Worm (Caenorhabditis elegans): ENCODE results near the gene set-23.

set-23 gene

ce11 chrIV:1595802-1596201 lies 5.7 kb upstream of the set-23 start, which contains the start of gene npp-8 (continued):
- TF ChIP-seq B0035.1 (tag; optimal IDR thresholded peaks at IDR 0.05) (no peak), nfya-2 (GFP tag; IDR thresholded peaks at IDR 0.05) (no peak), B0261.1 (tag; optimal IDR thresholded peaks at IDR 0.05) (peak; percentile 12), D2030.7 (GFP tag; IDR thresholded peaks at IDR 0.05) (peak; percentile 91), ZK185.1 (tag; optimal IDR thresholded peaks at IDR 0.05; ENCODE audit: poor library complexity, severe bottlenecking) (peak; percentile 90), repo-1 (tag; optimal IDR thresholded peaks at IDR 0.05) (peak; percentile 73), ets-4 (GFP tag; optimal IDR thresholded peaks at IDR 0.05) (peak; percentile 20), C06A6.2 (GFP tag; conservative IDR thresholded peaks at IDR 0.05) (peak; percentile 92), lin-35 (GFP tag; optimal IDR thresholded peaks at IDR 0.05) (peak in 2 of 3 experiments; percentile 5 to 73), mes-4 (tag; optimal IDR thresholded peaks at IDR 0.05) (no peak), unc-62 (GFP tag; optimal IDR thresholded peaks at IDR 0.05) (no peak), ztf-22 (GFP tag; optimal IDR thresholded peaks at IDR 0.05) (no peak), lin-40 (tag; optimal IDR thresholded peaks at IDR 0.05) (peak; percentile 89), nfya-1 (tag; optimal IDR thresholded peaks at IDR 0.05; ENCODE audit: borderline replicate concordance, insufficient read depth) (no peak), let-526 (GFP tag; IDR thresholded peaks at IDR 0.05) (no peak), madf-6 (GFP tag; IDR thresholded peaks at IDR 0.05) (peak; percentile 92)

- TF ChIP-seq F23B12.7 (tag; optimal IDR thresholded peaks at IDR 0.05; ENCODE audit: insufficient read depth), result no peak
- TF ChIP-seq madf-3 (GFP tag; IDR thresholded peaks at IDR 0.05), result no peak
- TF ChIP-seq lsl-1 (GFP tag; optimal IDR thresholded peaks at IDR 0.05), result no peak
- TF ChIP-seq F52B5.7 (tag; optimal IDR thresholded peaks at IDR 0.05), result no peak
- no peak for TF ChIP-seq ceh-40 (GFP tag; IDR thresholded peaks at IDR 0.05)
- TF ChIP-seq sdz-38 (tag; optimal IDR thresholded peaks at IDR 0.05), result no peak
- no peak for TF ChIP-seq mes-4 (tag; optimal IDR thresholded peaks at IDR 0.05)
- TF ChIP-seq repo-1 (tag; optimal IDR thresholded peaks at IDR 0.05), result no peak
- TF ChIP-seq ceh-58 (GFP tag; IDR thresholded peaks at IDR 0.05), result no peak
- TF ChIP-seq mxl-1 (tag; optimal IDR thresholded peaks at IDR 0.05), result no peak
- no peak for TF ChIP-seq snpc-4 (GFP tag; optimal IDR thresholded peaks at IDR 0.05)
- no peak for TF ChIP-seq snpc-4 (tag; optimal IDR thresholded peaks at IDR 0.05)
- TF ChIP-seq F55B11.4 (tag; optimal IDR thresholded peaks at IDR 0.05; ENCODE audit: borderline replicate concordance, insufficient read depth), result no peak
- no peak for TF ChIP-seq F57C9.4 (tag; optimal IDR thresholded peaks at IDR 0.05)
- no peak for TF ChIP-seq egl-44 (GFP tag; IDR thresholded peaks at IDR 0.05)
- TF ChIP-seq Y79H2A.3 (GFP tag; conservative IDR thresholded peaks at IDR 0.05), result no peak
- no peak for TF ChIP-seq tlf-1 (GFP tag; optimal IDR thresholded peaks at IDR 0.05)
- no peak for TF ChIP-seq ztf-18 (tag; optimal IDR thresholded peaks at IDR 0.05)
- no peak for TF ChIP-seq ceh-79 (tag; optimal IDR thresholded peaks at IDR 0.05)
Observed at ce11 chrIV:1597018-1597417, 4.4 kb upstream of the set-23 start, which contains the start of gene ced-2. TSS of gene ced-2 (plus strand) at chrIV:1597318.

- TF ChIP-seq hsf-1 (GFP tag; IDR thresholded peaks at IDR 0.05) (no peak), ZK185.1 (tag; optimal IDR thresholded peaks at IDR 0.05; ENCODE audit: poor library complexity, severe bottlenecking) (no peak), rpc-1 (optimal IDR thresholded peaks at IDR 0.05) (no peak), rpc-1 (tag; optimal IDR thresholded peaks at IDR 0.05) (no peak), F33H1.4 (GFP tag; IDR thresholded peaks at IDR 0.05) (peak; percentile 67), ceh-40 (GFP tag; IDR thresholded peaks at IDR 0.05) (no peak), atf-7 (tag; optimal IDR thresholded peaks at IDR 0.05) (no peak), egl-44 (GFP tag; IDR thresholded peaks at IDR 0.05) (no peak), ztf-22 (GFP tag; optimal IDR thresholded peaks at IDR 0.05) (no peak)
Observed at ce11 chrIV:1600784-1601183, 673 bp upstream of the set-23 start.

All from whole organism, young adult.